Worm (Caenorhabditis elegans) whole organism, L4/young adult: ENCODE measurements around the gene pcyt-1.

Experiments
- dao-5 ChIP-seq: sonication (generic microtip); optimal IDR thresholded peaks from 2 replicates; lab custom pipeline; 2016; ENCODE audit warnings: missing genotype, missing genetic modification characterization, moderate library complexity, missing compliant biosample characterization
- him-1 ChIP-seq: sonication (generic microtip); optimal IDR thresholded peaks from 2 replicates; lab custom pipeline; 2016; ENCODE audit warnings: missing genotype, missing genetic modification reagents, missing genetic modification characterization, missing compliant biosample characterization

ce11 chrX:7536869-7537268, 35.3 kb upstream of the pcyt-1 start:
- TF ChIP-seq him-1 (no peak), dao-5 (no peak)
